Fruit fly (Drosophila melanogaster) whole organism, wandering third instar larva: ENCODE data around the gene CG15930.

Source experiments
- Abd-B ChIP-seq: fragments of >200 bp; optimal IDR thresholded peaks from 2 replicates; lab custom pipeline; 2017; ENCODE audit warnings: missing biosample characterization, missing genetic modification characterization
- CG32264 ChIP-seq: fragments of 200-800 bp; sonication (Bioruptor generic); optimal IDR thresholded peaks from 2 replicates; lab custom pipeline; 2016; ENCODE audit warnings: missing biosample characterization, missing genetic modification characterization
- CrebA ChIP-seq: fragments of 200-800 bp; sonication (Bioruptor generic); optimal IDR thresholded peaks from 2 replicates; lab custom pipeline; 2016; ENCODE audit warnings: missing biosample characterization, mild to moderate bottlenecking, missing genetic modification characterization, borderline replicate concordance
- Dfd ChIP-seq: fragments of >200 bp; optimal IDR thresholded peaks from 2 replicates; lab custom pipeline; 2017; ENCODE audit warnings: missing biosample characterization, missing genetic modification characterization
- Dif ChIP-seq: fragments of 200-275, 200-300 bp; sonication (Bioruptor generic); optimal IDR thresholded peaks from 2 replicates; lab custom pipeline; 2018; ENCODE audit warnings: missing biosample characterization, missing genetic modification characterization; ENCODE audit not compliant: partially characterized antibody
- GATAd ChIP-seq: sonication (Bioruptor generic); optimal IDR thresholded peaks from 2 replicates; lab custom pipeline; 2016; ENCODE audit warnings: missing biosample characterization, missing genetic modification characterization
- HLH106 ChIP-seq: fragments of 200-800 bp; optimal IDR thresholded peaks from 3 replicates; lab custom pipeline; 2019; ENCODE audit warnings: missing biosample characterization, mild to moderate bottlenecking, missing genetic modification characterization, moderate library complexity
- Hnf4 ChIP-seq: fragments of 200-800 bp; sonication (Bioruptor generic); optimal IDR thresholded peaks from 2 replicates; lab custom pipeline; 2016; ENCODE audit warnings: missing biosample characterization, mild to moderate bottlenecking, missing genetic modification characterization
- Hr78 ChIP-seq: fragments of >200 bp; optimal IDR thresholded peaks from 2 replicates; lab custom pipeline; 2017; ENCODE audit warnings: missing biosample characterization, missing genetic modification characterization
- Jra ChIP-seq: sonication (Bioruptor generic); optimal IDR thresholded peaks from 2 replicates; lab custom pipeline; 2016; ENCODE audit warnings: missing biosample characterization, missing genetic modification characterization
- Myc ChIP-seq: fragments of >200 bp; optimal IDR thresholded peaks from 2 replicates; lab custom pipeline; 2017
- N ChIP-seq: fragments of >200 bp; optimal IDR thresholded peaks from 2 replicates; lab custom pipeline; 2018; ENCODE audit warnings: missing biosample characterization, missing external identifiers, missing genetic modification characterization
- Sp1 ChIP-seq: fragments of 200-800 bp; sonication (Bioruptor generic); optimal IDR thresholded peaks from 3 replicates; lab custom pipeline; 2019; ENCODE audit warnings: missing biosample characterization, mild to moderate bottlenecking, missing genetic modification characterization, moderate library complexity
- br ChIP-seq: fragments of 200-800 bp; sonication (Bioruptor generic); optimal IDR thresholded peaks from 2 replicates; lab custom pipeline; 2016; ENCODE audit warnings: missing biosample characterization, missing genetic modification characterization
- brk ChIP-seq: fragments of 200-800 bp; sonication (Bioruptor generic); optimal IDR thresholded peaks from 2 replicates; lab custom pipeline; 2016; ENCODE audit warnings: missing biosample characterization, mild to moderate bottlenecking, missing genetic modification characterization
- dl ChIP-seq, 2 experiments: fragments of 175-275, 200-275 bp in 1 of 2; fragments of 200-275 bp in 1 of 2; sonication (Bioruptor generic); optimal IDR thresholded peaks; lab custom pipeline; 2018; ENCODE audit warnings: mild to moderate bottlenecking in 2 of 2, missing biosample characterization in 2 of 2, missing genetic modification characterization in 2 of 2, moderate library complexity in 2 of 2; ENCODE audit not compliant: partially characterized antibody in 2 of 2, insufficient read depth in 1 of 2
- dmrt93B ChIP-seq: fragments of 200-800 bp; sonication (Bioruptor generic); optimal IDR thresholded peaks from 2 replicates; lab custom pipeline; 2018; ENCODE audit warnings: missing biosample characterization, mild to moderate bottlenecking, missing genetic modification characterization
- ey ChIP-seq: fragments of 200-800 bp; sonication (Bioruptor generic); optimal IDR thresholded peaks from 2 replicates; lab custom pipeline; 2016; ENCODE audit warnings: missing biosample characterization, missing genetic modification characterization
- h ChIP-seq: fragments of 200-800 bp; sonication (Bioruptor generic); optimal IDR thresholded peaks from 3 replicates; lab custom pipeline; 2016; ENCODE audit warnings: missing biosample characterization, mild to moderate bottlenecking, missing genetic modification characterization
- jim ChIP-seq: fragments of 175-275, 200-325 bp; sonication (Bioruptor generic); optimal IDR thresholded peaks from 2 replicates; lab custom pipeline; 2016; ENCODE audit warnings: missing biosample characterization, mild to moderate bottlenecking, missing genetic modification characterization
- pan ChIP-seq: fragments of >200 bp; optimal IDR thresholded peaks from 2 replicates; lab custom pipeline; 2017
- rgr ChIP-seq: fragments of 200-800 bp; sonication (Bioruptor generic); optimal IDR thresholded peaks from 3 replicates; lab custom pipeline; 2016; ENCODE audit warnings: missing biosample characterization, mild to moderate bottlenecking, missing genetic modification characterization
- sage ChIP-seq: fragments of 200-800 bp; sonication (Bioruptor generic); optimal IDR thresholded peaks from 2 replicates; lab custom pipeline; 2016; ENCODE audit warnings: missing biosample characterization, mild to moderate bottlenecking, missing genetic modification characterization
- sv ChIP-seq: fragments of 200-800 bp; sonication (Bioruptor generic); optimal IDR thresholded peaks from 3 replicates; lab custom pipeline; 2016; ENCODE audit warnings: missing biosample characterization, missing genetic modification characterization
- usp ChIP-seq: fragments of >200 bp; optimal IDR thresholded peaks from 2 replicates; lab custom pipeline; 2017; ENCODE audit warnings: missing biosample characterization, missing genetic modification characterization
- woc ChIP-seq: sonication (Bioruptor generic); optimal IDR thresholded peaks from 2 replicates; lab custom pipeline; 2016; ENCODE audit warnings: missing biosample characterization, mild to moderate bottlenecking, missing genetic modification characterization

The CG15930 gene

DNA sequence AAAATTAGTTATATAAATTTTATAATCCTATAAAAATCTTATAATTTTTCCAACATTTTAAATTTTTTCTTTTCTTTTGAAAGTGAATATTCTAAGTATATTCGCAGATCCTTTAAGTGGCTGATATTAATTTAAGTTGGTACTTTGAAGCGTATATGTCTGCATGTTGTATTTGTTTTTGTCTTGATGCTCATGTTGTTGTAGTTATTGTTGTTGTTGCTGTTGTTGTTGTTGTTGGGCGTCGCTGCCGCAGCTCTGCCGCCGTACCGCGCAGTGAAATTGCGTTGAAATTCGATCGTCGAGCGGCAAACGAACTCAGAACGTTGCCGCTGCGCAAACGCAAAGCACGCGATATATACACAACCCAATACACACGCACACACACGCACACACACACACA, 21.3 kb downstream of the CG15930 start, which contains the start of gene CG42749:
Gene CG42749, plus strand, starts transcription at position 301 of the 400 bp plus-strand sequence.
- TF ChIP-seq CG32264 (GFP tag; lab: Kevin White, UChicago) (no peak), Dfd (GFP tag; lab: Kevin White, UChicago) (peak; percentile 46), dmrt93B (GFP tag; lab: Kevin White, UChicago) (no peak), brk (GFP tag; lab: Kevin White, UChicago) (no peak), h (no peak)

dm6 chrX:5293141-5293540, 24.0 kb downstream of the CG15930 start:
- no peak for TF ChIP-seq sv (GFP tag; lab: Kevin White, UChicago)
- peak; percentile 99 for TF ChIP-seq Dfd (GFP tag; lab: Kevin White, UChicago)

- TF ChIP-seq Jra (GFP tag; lab: Kevin White, UChicago) (no peak), Myc (lab: Kevin White, UChicago) (peak; percentile 72), dmrt93B (GFP tag; lab: Kevin White, UChicago) (no peak), Sp1 (GFP tag; lab: Kevin White, UChicago) (no peak)
Measured at dm6 chrX:5289692-5290091, 27.4 kb downstream of the CG15930 start.

DNA sequence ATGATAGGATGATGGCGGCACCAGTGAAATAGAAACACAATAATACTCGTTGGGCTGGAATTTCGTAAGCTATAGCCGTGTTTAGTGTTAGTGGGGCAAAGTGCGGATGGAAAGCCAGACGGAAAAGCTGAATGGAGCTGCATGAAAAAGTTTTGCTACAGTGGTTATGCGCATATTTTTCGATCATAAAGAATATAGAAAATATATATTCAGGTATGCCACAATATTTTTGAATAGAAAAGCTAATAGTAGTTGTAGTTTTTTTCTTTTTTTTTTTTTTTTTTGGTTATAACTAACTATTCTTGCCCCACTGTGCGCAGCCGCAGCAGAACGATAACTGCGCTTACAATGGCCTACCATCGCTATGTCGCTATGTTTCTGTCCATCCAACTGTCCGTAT, 30.6 kb downstream of the CG15930 start:
- TF ChIP-seq woc (GFP tag; lab: Kevin White, UChicago) (no peak), Dif (GFP tag; lab: Kevin White, UChicago) (no peak), sv (GFP tag; lab: Kevin White, UChicago) (no peak), GATAd (GFP tag; lab: Kevin White, UChicago) (no peak), Myc (lab: Kevin White, UChicago) (no peak), CrebA (GFP tag; lab: Kevin White, UChicago) (no peak), rgr (GFP tag; lab: Kevin White, UChicago) (no peak), Abd-B (GFP tag; lab: Kevin White, UChicago) (no peak), ey (GFP tag; lab: Kevin White, UChicago) (no peak), usp (no peak), pan (lab: Kevin White, UChicago) (no peak), sage (GFP tag; lab: Kevin White, UChicago) (no peak), Hnf4 (GFP tag; lab: Kevin White, UChicago) (no peak), Hr78 (GFP tag; lab: Kevin White, UChicago) (no peak), HLH106 (no peak), br (no peak), jim (GFP tag; lab: Kevin White, UChicago) (no peak), N (no peak), Jra (GFP tag; lab: Kevin White, UChicago) (no peak), dl (GFP tag; optimal IDR thresholded peaks at IDR 0.05; lab: Kevin White, UChicago; ENCODE audit: insufficient read depth in 1 of 2, partially characterized antibody in 2 of 2) (no peak)

DNA sequence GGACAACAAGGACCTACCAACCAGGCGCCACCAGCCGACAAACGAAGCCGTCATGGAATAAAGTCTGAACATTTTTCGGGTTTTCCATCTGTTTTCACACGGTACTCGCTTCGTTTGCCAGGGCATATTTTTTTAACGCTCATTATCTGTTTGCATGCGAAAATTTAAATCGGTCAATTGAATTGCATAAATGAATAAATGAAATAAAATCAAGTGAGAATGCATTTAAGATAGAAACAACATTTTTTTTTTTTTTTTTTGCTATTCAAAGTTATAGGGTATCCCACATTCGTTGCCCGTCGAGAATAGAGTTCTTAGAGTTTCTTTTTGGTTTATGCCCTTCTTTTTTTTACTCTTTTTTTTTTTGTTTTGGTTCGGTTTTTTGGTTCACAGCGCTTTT, 31.3 kb downstream of the CG15930 start:
- TF ChIP-seq sage (GFP tag; lab: Kevin White, UChicago) (no peak), HLH106 (peak; percentile 12), Sp1 (GFP tag; lab: Kevin White, UChicago) (no peak)
- TF ChIP-seq, all 38 proteins: peak for 1
